Worm (Caenorhabditis elegans): Measurements from ENCODE around the gene kdin-1.

The kdin-1 gene

DNA sequence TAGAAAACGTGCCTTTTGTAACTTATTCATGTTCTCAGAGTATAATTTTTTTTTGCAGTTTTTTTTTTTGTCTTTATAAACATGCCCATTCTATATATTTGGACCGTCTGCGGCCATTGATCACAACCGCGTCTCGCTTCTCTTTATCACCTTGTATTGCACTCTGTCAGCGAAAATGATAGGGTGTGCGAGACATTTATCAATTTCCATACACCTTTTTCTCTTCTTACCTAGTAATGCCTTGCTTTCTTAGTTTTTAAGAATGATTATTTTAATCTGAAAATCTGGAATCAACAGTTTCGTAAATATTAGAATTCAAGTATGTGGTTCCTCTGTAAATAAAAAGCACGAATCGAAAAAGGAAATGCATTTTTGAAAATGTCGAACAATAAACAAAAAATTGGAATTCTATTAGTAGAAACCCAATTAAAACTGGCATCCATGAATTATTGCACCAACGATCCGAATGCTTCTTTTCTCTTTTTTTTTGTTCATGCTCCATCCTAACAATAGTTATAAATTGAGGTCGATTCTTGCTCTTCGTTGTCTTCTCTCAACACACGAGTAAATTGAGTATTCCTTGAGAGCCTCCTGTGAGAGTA, 1.2 kb upstream of the kdin-1 start (continued):
- TF ChIP-seq sup-37 (GFP tag; optimal IDR thresholded peaks at IDR 0.05) (no peak), unc-62 (GFP tag; optimal IDR thresholded peaks at IDR 0.05) (no peak)

DNA sequence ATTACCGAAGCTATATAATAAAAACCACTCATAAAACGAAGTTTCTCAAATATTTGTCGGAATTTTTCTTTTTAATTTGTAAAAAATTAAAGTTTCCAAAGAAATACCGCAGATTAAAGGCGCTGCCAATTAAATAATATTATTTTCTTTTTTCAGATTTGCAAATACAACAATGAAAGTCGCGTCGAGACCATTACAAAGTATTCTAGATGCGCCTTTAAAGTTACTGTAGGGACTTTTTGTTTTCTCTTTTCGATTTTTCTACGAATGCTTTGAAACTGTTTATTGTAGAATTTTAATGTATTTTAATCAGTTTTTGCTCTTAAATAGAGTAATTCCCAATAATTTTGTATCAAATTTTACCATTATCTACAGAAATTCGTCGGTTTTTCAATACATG, 237 bp upstream of the kdin-1 start:
- no peak for TF ChIP-seq tbx-2 (tag; optimal IDR thresholded peaks at IDR 0.05)
- TF ChIP-seq ceh-88 (GFP tag; IDR thresholded peaks at IDR 0.05) = no peak
- no peak for TF ChIP-seq snpc-4 (tag; optimal IDR thresholded peaks at IDR 0.05)
- no peak for TF ChIP-seq sptf-1 (tag; optimal IDR thresholded peaks at IDR 0.05)
- no peak for TF ChIP-seq nhr-237 (tag; optimal IDR thresholded peaks at IDR 0.05)
- TF ChIP-seq fkh-10 (GFP tag; optimal IDR thresholded peaks at IDR 0.05) = no peak
- TF ChIP-seq nhr-12 (tag; optimal IDR thresholded peaks at IDR 0.05) = no peak
- no peak for TF ChIP-seq lsy-2 (tag; optimal IDR thresholded peaks at IDR 0.05)
- no peak for TF ChIP-seq ceh-90 (tag; optimal IDR thresholded peaks at IDR 0.05)
- no peak for TF ChIP-seq tlp-1 (tag; optimal IDR thresholded peaks at IDR 0.05)
- no peak for TF ChIP-seq xbp-1 (tag; optimal IDR thresholded peaks at IDR 0.05)
- TF ChIP-seq C04F5.9 (tag; optimal IDR thresholded peaks at IDR 0.05) = no peak
- no peak for TF ChIP-seq efl-1 (optimal IDR thresholded peaks at IDR 0.05)
- no peak for TF ChIP-seq efl-1 (GFP tag; optimal IDR thresholded peaks at IDR 0.05 in 1 of 2)
- no peak for TF ChIP-seq ceh-63 (GFP tag; optimal IDR thresholded peaks at IDR 0.05)
- TF ChIP-seq mab-9 (GFP tag; IDR thresholded peaks at IDR 0.05) = no peak

ce11 chrIV:11038665-11039064, 210 bp downstream of the kdin-1 start:
- peak in 1 of 2 experiments; percentile 7 for TF ChIP-seq lsy-2 (tag; optimal IDR thresholded peaks at IDR 0.05)
- TF ChIP-seq snu-23 (GFP tag; optimal IDR thresholded peaks at IDR 0.05) = peak; percentile 15
- TF ChIP-seq rnt-1 (tag; optimal IDR thresholded peaks at IDR 0.05) = peak; percentile 1
- TF ChIP-seq sup-37 (GFP tag; optimal IDR thresholded peaks at IDR 0.05) = no peak
- peak in 1 of 2 experiments; percentile 27 for TF ChIP-seq efl-1 (optimal IDR thresholded peaks at IDR 0.05)
- peak in 1 of 2 experiments; percentile 22 for TF ChIP-seq efl-1 (GFP tag; optimal IDR thresholded peaks at IDR 0.05 in 1 of 2)

- TF ChIP-seq mef-2 (tag; optimal IDR thresholded peaks at IDR 0.05) = no peak
- TF ChIP-seq mdl-1 (tag; optimal IDR thresholded peaks at IDR 0.05) = no peak
Observed at ce11 chrIV:11044377-11044776, 5.9 kb downstream of the kdin-1 start.

DNA sequence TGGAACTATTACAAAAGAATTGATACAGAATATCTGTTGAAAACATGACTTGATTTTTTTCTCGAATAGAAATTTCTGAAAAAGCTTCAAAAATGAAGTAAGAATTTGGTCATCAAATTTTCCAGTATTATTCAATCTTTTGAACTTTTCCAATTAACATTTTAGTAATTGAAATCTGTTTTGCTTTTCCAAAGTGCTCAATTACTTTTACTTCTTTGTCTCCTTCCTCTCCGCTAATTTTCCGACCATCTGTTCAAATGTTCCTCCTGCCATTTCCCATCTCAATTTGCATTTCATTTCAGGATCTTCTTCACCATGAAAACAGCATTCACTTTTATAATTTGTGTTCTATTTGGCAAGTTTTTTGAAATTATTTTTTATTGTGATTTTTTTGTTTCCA, 10.4 kb downstream of the kdin-1 start, which contains the start of gene F36H1.11:
Gene F36H1.11 (plus strand): TSS at position 301 of the 400 bp plus-strand sequence.
- TF ChIP-seq unc-98 (GFP tag; IDR thresholded peaks at IDR 0.05) = no peak
- TF ChIP-seq pax-3 (tag; optimal IDR thresholded peaks at IDR 0.05) = no peak
- TF ChIP-seq jun-1 (tag; optimal IDR thresholded peaks at IDR 0.05) = no peak
- no peak for TF ChIP-seq mep-1 (tag; optimal IDR thresholded peaks at IDR 0.05)
- TF ChIP-seq nhr-71 (tag; optimal IDR thresholded peaks at IDR 0.05) = no peak
- TF ChIP-seq swsn-7 (tag; optimal IDR thresholded peaks at IDR 0.05) = no peak
- no peak for TF ChIP-seq unc-86 (tag; optimal IDR thresholded peaks at IDR 0.05)
- TF ChIP-seq fos-1 (tag; optimal IDR thresholded peaks at IDR 0.05) = no peak
- no peak for TF ChIP-seq tlp-1 (tag; optimal IDR thresholded peaks at IDR 0.05)
- TF ChIP-seq C16A3.4 (tag; optimal IDR thresholded peaks at IDR 0.05) = no peak
- no peak for TF ChIP-seq lin-39 (tag; optimal IDR thresholded peaks at IDR 0.05)
- TF ChIP-seq dpl-1 (GFP tag; optimal IDR thresholded peaks at IDR 0.05) = no peak
- no peak for TF ChIP-seq blmp-1 (tag; optimal IDR thresholded peaks at IDR 0.05)
- TF ChIP-seq pqm-1 (tag; optimal IDR thresholded peaks at IDR 0.05) = no peak
- TF ChIP-seq lin-13 (GFP tag; optimal IDR thresholded peaks at IDR 0.05) = no peak
- no peak for TF ChIP-seq nhr-47 (tag; optimal IDR thresholded peaks at IDR 0.05)
- TF ChIP-seq nhr-77 (tag; optimal IDR thresholded peaks at IDR 0.05) = no peak
- TF ChIP-seq hlh-4 (tag; optimal IDR thresholded peaks at IDR 0.05) = no peak
- no peak for TF ChIP-seq aha-1 (tag; optimal IDR thresholded peaks at IDR 0.05)

Data from whole organism, L1 larva.